Worm (Caenorhabditis elegans): Measurements from ENCODE around the gene F16F9.1.

The F16F9.1 gene

DNA sequence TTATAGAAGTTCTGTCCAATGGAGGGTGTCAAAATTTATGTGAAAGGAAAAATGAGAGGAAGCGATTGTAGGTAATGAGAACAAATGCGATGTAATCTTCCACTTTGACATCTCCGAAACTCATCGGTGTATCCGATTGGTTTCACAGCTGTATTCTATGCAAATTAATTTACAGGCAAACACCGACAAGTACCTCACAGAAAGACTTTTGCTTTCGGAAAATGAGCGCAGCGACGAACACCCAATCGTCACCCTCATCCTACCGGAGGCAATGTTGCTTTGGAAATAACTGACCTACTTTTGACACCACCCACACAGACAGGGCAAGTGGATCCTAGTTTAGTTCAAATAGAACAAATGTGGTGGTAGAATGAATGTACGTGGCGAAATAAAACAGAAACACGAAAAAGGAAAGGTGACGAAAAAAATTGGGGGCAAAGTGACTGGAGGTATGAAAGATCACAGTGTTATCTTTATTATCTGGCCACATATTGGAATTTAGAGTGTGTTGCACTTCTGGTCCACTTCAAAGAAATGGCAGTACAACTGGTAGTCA, 17.8 kb downstream of the F16F9.1 start:
- TF ChIP-seq unc-62 (GFP tag; optimal IDR thresholded peaks at IDR 0.05 in 1 of 2) (peak in 1 of 2 experiments; percentile 57), unc-62 (tag; optimal IDR thresholded peaks at IDR 0.05) (no peak), ceh-32 (tag; optimal IDR thresholded peaks at IDR 0.05; ENCODE audit: poor library complexity) (no peak), aha-1 (tag) (peak; percentile 94)

ce11 chrX:8470126-8470772, 24.0 kb downstream of the F16F9.1 start, which contains the start of gene mec-10:
Gene mec-10, minus strand, starts transcription at chrX:8470314.
- TF ChIP-seq nhr-102 (tag; optimal IDR thresholded peaks at IDR 0.05), result peak; percentile 34
- no peak for TF ChIP-seq lir-3 (tag; optimal IDR thresholded peaks at IDR 0.05)
- TF ChIP-seq nhr-48 (tag; optimal IDR thresholded peaks at IDR 0.05), result peak; percentile 14
- no peak for TF ChIP-seq zfp-3 (GFP tag; conservative IDR thresholded peaks at IDR 0.05)
- no peak for TF ChIP-seq mep-1 (tag; optimal IDR thresholded peaks at IDR 0.05)
- no peak for TF ChIP-seq ZK546.5 (tag; optimal IDR thresholded peaks at IDR 0.05)
- TF ChIP-seq daf-8 (GFP tag; IDR thresholded peaks at IDR 0.05), result no peak
- TF ChIP-seq madf-9 (GFP tag; conservative IDR thresholded peaks at IDR 0.05), result no peak
- no peak for TF ChIP-seq hmg-1.1 (GFP tag; IDR thresholded peaks at IDR 0.05)
- no peak for TF ChIP-seq D1046.2 (GFP tag; IDR thresholded peaks at IDR 0.05)
- TF ChIP-seq lin-1 (GFP tag; IDR thresholded peaks at IDR 0.05), result no peak
- TF ChIP-seq zip-11 (GFP tag; IDR thresholded peaks at IDR 0.05), result no peak
- no peak for TF ChIP-seq F49E8.2 (tag; optimal IDR thresholded peaks at IDR 0.05; ENCODE audit: borderline replicate concordance)
- TF ChIP-seq nhr-6 (tag; optimal IDR thresholded peaks at IDR 0.05), result peak; percentile 13
- no peak for TF ChIP-seq lin-38 (GFP tag; IDR thresholded peaks at IDR 0.05)
- no peak for TF ChIP-seq zag-1 (tag; optimal IDR thresholded peaks at IDR 0.05)
- no peak for TF ChIP-seq unc-130 (GFP tag; optimal IDR thresholded peaks at IDR 0.05)
- TF ChIP-seq spr-3 (GFP tag; optimal IDR thresholded peaks at IDR 0.05), result no peak
- no peak for TF ChIP-seq attf-4 (tag; optimal IDR thresholded peaks at IDR 0.05)
- peak; percentile 96 for TF ChIP-seq aha-1 (tag)
- peak; percentile 81 for TF ChIP-seq dmd-6 (GFP tag; IDR thresholded peaks at IDR 0.05)
- TF ChIP-seq ceh-62 (tag; optimal IDR thresholded peaks at IDR 0.05), result no peak
- no peak for TF ChIP-seq ama-1 (optimal IDR thresholded peaks at IDR 0.05)
- TF ChIP-seq hlh-11 (tag; optimal IDR thresholded peaks at IDR 0.05), result peak; percentile 67
- no peak for TF ChIP-seq ceh-82 (tag; optimal IDR thresholded peaks at IDR 0.05)
- no peak for TF ChIP-seq Y75B8A.6 (GFP tag; IDR thresholded peaks at IDR 0.05)
- TF ChIP-seq pha-4 (GFP tag; IDR thresholded peaks at IDR 0.05), result no peak
- no peak for TF ChIP-seq pha-4 (tag; optimal IDR thresholded peaks at IDR 0.05)
- TF ChIP-seq spr-1 (tag; optimal IDR thresholded peaks at IDR 0.05), result no peak
- no peak for TF ChIP-seq nhr-11 (tag; optimal IDR thresholded peaks at IDR 0.05)
- peak; percentile 76 for TF ChIP-seq dve-1 (tag; optimal IDR thresholded peaks at IDR 0.05; ENCODE audit: insufficient read depth)
- TF ChIP-seq php-3 (GFP tag; IDR thresholded peaks at IDR 0.05), result peak; percentile 50; the same call in 1 of the 2 replicates
- TF ChIP-seq F37D6.2 (tag; optimal IDR thresholded peaks at IDR 0.05), result no peak
- TF ChIP-seq fkh-10 (GFP tag; optimal IDR thresholded peaks at IDR 0.05), result no peak
- TF ChIP-seq Y48G9A.11 (GFP tag; IDR thresholded peaks at IDR 0.05), result no peak
- TF ChIP-seq ZK337.2 (GFP tag; IDR thresholded peaks at IDR 0.05), result no peak
- TF ChIP-seq zip-2 (tag; optimal IDR thresholded peaks at IDR 0.05), result no peak
- TF ChIP-seq lim-7 (GFP tag; IDR thresholded peaks at IDR 0.05), result no peak
- TF ChIP-seq ceh-32 (tag; optimal IDR thresholded peaks at IDR 0.05; ENCODE audit: poor library complexity), result no peak
- no peak for TF ChIP-seq lin-15B (tag; optimal IDR thresholded peaks at IDR 0.05)
- no peak for TF ChIP-seq mdl-1 (tag; optimal IDR thresholded peaks at IDR 0.05)
- TF ChIP-seq nhr-111 (GFP tag; optimal IDR thresholded peaks at IDR 0.05), result no peak
- TF ChIP-seq set-16 (GFP tag; IDR thresholded peaks at IDR 0.05), result no peak
- peak; percentile 92 for TF ChIP-seq pqm-1 (tag; optimal IDR thresholded peaks at IDR 0.05)
- no peak for TF ChIP-seq R02D3.7 (tag; optimal IDR thresholded peaks at IDR 0.05)
- TF ChIP-seq hif-1 (tag; optimal IDR thresholded peaks at IDR 0.05), result peak in 1 of 2 experiments; percentile 84
- no peak for TF ChIP-seq lin-13 (GFP tag; optimal IDR thresholded peaks at IDR 0.05)
